Fruit fly (Drosophila melanogaster) whole organism, pupa: Measurements from ENCODE around the gene CG14721.

ENCODE experiments used
- CG12605 ChIP-seq: fragments of 200-800 bp; sonication (Bioruptor generic); IDR thresholded peaks from 2 replicates; pipeline ENCODE4 v1.3.6; 2022; ENCODE audit warnings: missing biosample characterization, missing genetic modification characterization
- CG13204 ChIP-seq: fragments of 200-800 bp; sonication (Bioruptor generic); optimal IDR thresholded peaks from 2 replicates; lab custom pipeline; 2018; ENCODE audit warnings: missing biosample characterization, mild to moderate bottlenecking, missing genetic modification characterization, moderate library complexity
- CG14655 ChIP-seq: fragments of 200-800 bp; sonication (Bioruptor generic); optimal IDR thresholded peaks from 3 replicates; lab custom pipeline; 2017; ENCODE audit warnings: mild to moderate bottlenecking, missing biosample characterization, missing genetic modification reagents, missing genetic modification characterization
- CG17806 ChIP-seq: fragments of 200-800 bp; sonication (Bioruptor generic); optimal IDR thresholded peaks from 2 replicates; lab custom pipeline; 2018; ENCODE audit warnings: missing biosample characterization, mild to moderate bottlenecking, missing genetic modification characterization, moderate library complexity
- CG8159 ChIP-seq: fragments of 200-800 bp; sonication (Bioruptor generic); optimal IDR thresholded peaks from 3 replicates; lab custom pipeline; 2018; ENCODE audit warnings: missing biosample characterization, mild to moderate bottlenecking, missing genetic modification characterization, moderate library complexity
- CG9948 ChIP-seq: fragments of 200-800 bp; sonication (Bioruptor generic); optimal IDR thresholded peaks from 2 replicates; lab custom pipeline; 2018; ENCODE audit warnings: missing biosample characterization, mild to moderate bottlenecking, missing genetic modification characterization, moderate library complexity
- D1 ChIP-seq: fragments of 200-800 bp; sonication (Bioruptor generic); optimal IDR thresholded peaks from 2 replicates; lab custom pipeline; 2018; ENCODE audit warnings: missing biosample characterization, mild to moderate bottlenecking, missing genetic modification characterization, moderate library complexity
- EcR ChIP-seq: fragments of 200-800 bp; sonication (Bioruptor generic); optimal IDR thresholded peaks from 3 replicates; lab custom pipeline; 2019; ENCODE audit warnings: missing biosample characterization, missing genetic modification characterization, mild to moderate bottlenecking, moderate library complexity, missing genetic modification reagents
- Ets98B ChIP-seq: fragments of 200-800 bp; sonication (Bioruptor generic); IDR thresholded peaks from 2 replicates; pipeline ENCODE4 v1.3.6; 2022; ENCODE audit warnings: missing biosample characterization, missing genetic modification characterization
- Snoo ChIP-seq: fragments of 200-800 bp; sonication (Bioruptor generic); optimal IDR thresholded peaks from 3 replicates; lab custom pipeline; 2017; ENCODE audit warnings: missing biosample characterization, mild to moderate bottlenecking, missing genetic modification characterization, inconsistent platforms
- fd96Ca ChIP-seq: fragments of 200-800 bp; sonication (Bioruptor generic); IDR thresholded peaks from 3 replicates; pipeline ENCODE4 v1.3.6; 2022; ENCODE audit warnings: missing biosample characterization, missing genetic modification characterization

DNA sequence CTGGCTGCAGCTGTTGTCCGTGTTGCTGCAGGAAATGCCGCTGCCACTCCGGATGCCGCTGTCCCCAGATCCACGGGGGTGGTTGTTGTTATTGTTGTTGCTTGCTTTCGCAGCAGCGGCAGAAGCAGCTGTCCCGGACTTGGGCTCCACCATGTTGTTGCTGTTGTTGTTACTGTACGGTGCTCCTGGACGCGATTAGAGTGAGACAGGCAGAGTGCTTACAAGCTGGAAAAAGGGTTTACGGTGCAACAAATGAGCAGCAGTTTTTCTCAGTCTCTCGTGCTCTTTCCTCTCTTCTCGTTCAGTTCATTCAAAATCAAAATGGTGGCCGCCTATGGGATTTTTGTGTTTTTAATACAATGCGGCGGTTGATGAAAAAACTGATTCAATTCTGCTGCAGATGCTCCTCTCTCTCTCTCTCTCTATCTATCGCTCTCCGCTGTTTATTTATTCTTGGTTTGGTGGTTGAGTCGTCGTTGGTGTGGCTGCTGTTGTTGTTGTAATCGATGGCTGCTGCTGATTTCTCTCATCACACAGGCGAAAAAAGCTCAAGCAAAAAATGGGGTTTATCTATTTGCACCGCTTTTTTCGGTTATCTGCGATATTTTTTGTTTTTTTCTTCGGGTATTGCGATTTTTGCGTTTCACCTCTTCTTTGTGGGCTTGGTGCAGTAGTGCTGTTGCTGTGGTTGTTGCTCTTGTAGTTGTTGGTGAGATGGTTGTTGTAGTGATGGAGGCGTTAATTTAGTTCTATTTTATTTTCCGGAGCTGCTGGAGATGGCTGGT lies 28.4 kb downstream of the CG14721 start:
- TF ChIP-seq CG13204 (GFP tag; lab: Kevin White, UChicago) = peak; percentile 75
- TF ChIP-seq fd96Ca (GFP tag; lab: Robert Waterston, UW) = no peak
- TF ChIP-seq CG9948 (tag; lab: Kevin White, UChicago) = no peak
- TF ChIP-seq CG8159 (tag; lab: Kevin White, UChicago) = no peak
- TF ChIP-seq CG14655 (GFP tag; lab: Kevin White, UChicago) = peak; percentile 17
- TF ChIP-seq CG12605 (GFP tag; lab: Robert Waterston, UW) = no peak
- no peak for TF ChIP-seq Snoo (tag; lab: Kevin White, UChicago)
- TF ChIP-seq Ets98B (GFP tag; lab: Robert Waterston, UW) = no peak
- TF ChIP-seq EcR (GFP tag; lab: Kevin White, UChicago) = peak; percentile 38
- TF ChIP-seq D1 = no peak
- TF ChIP-seq CG17806 (tag; lab: Kevin White, UChicago) = no peak
